Worm (Caenorhabditis elegans): Measurements from ENCODE around the gene cdo-1.
A peak's percentile ranks its signal among the peaks of the same experiment; 100 is the strongest.

The cdo-1 gene

ce11 chrX:876935-877334 is 13.6 kb upstream of the cdo-1 start, which contains the start of gene ZC13.1:
Gene ZC13.1, plus strand, starts transcription at chrX:877239.
- no peak for TF ChIP-seq ceh-16 (tag; optimal IDR thresholded peaks at IDR 0.05)
- TF ChIP-seq nhr-237 (tag; optimal IDR thresholded peaks at IDR 0.05) = no peak
- TF ChIP-seq snpc-4 (tag; optimal IDR thresholded peaks at IDR 0.05) = peak; percentile 45
- TF ChIP-seq tbx-2 (tag; optimal IDR thresholded peaks at IDR 0.05) = no peak
- TF ChIP-seq nfya-1 (tag; optimal IDR thresholded peaks at IDR 0.05; ENCODE audit: insufficient read depth) = peak; percentile 73
- no peak for TF ChIP-seq ceh-9 (tag; optimal IDR thresholded peaks at IDR 0.05)
- TF ChIP-seq fkh-2 (tag; optimal IDR thresholded peaks at IDR 0.05) = no peak
- peak; percentile 93 for TF ChIP-seq nhr-25 (tag; optimal IDR thresholded peaks at IDR 0.05)
- TF ChIP-seq ztf-4 (tag; optimal IDR thresholded peaks at IDR 0.05) = no peak
- TF ChIP-seq nhr-67 (tag; optimal IDR thresholded peaks at IDR 0.05) = no peak
- peak; percentile 34 for TF ChIP-seq jun-1 (tag; optimal IDR thresholded peaks at IDR 0.05)
- TF ChIP-seq elt-1 (tag; optimal IDR thresholded peaks at IDR 0.05) = peak; percentile 44
- no peak for TF ChIP-seq unc-62 (GFP tag; optimal IDR thresholded peaks at IDR 0.05)
- no peak for TF ChIP-seq egl-27 (tag; optimal IDR thresholded peaks at IDR 0.05)
- no peak for TF ChIP-seq R02D3.7 (tag; optimal IDR thresholded peaks at IDR 0.05)
- peak; percentile 51 for TF ChIP-seq elt-2 (tag; optimal IDR thresholded peaks at IDR 0.05)
- peak; percentile 34 for TF ChIP-seq pqm-1 (tag; optimal IDR thresholded peaks at IDR 0.05)
- TF ChIP-seq unc-39 (tag; optimal IDR thresholded peaks at IDR 0.05) = no peak
- peak; percentile 87 for TF ChIP-seq lin-39 (tag; optimal IDR thresholded peaks at IDR 0.05)
- TF ChIP-seq pha-4 (tag; optimal IDR thresholded peaks at IDR 0.05) = peak; percentile 91
- peak; percentile 76 for TF ChIP-seq nhr-23 (tag; optimal IDR thresholded peaks at IDR 0.05)
- TF ChIP-seq nhr-43 (tag; optimal IDR thresholded peaks at IDR 0.05; ENCODE audit: poor library complexity, severe bottlenecking) = no peak
- peak; percentile 65 for TF ChIP-seq skn-1 (tag; optimal IDR thresholded peaks at IDR 0.05)
- TF ChIP-seq elt-3 (tag; optimal IDR thresholded peaks at IDR 0.05) = no peak
- no peak for TF ChIP-seq ceh-82 (tag; optimal IDR thresholded peaks at IDR 0.05)
- TF ChIP-seq egl-5 (tag; optimal IDR thresholded peaks at IDR 0.05) = peak; percentile 63
- TF ChIP-seq aly-2 (tag; optimal IDR thresholded peaks at IDR 0.05) = no peak
- TF ChIP-seq nhr-77 (tag; optimal IDR thresholded peaks at IDR 0.05) = no peak
- TF ChIP-seq daf-12 (tag; optimal IDR thresholded peaks at IDR 0.05) = no peak
- TF ChIP-seq mml-1 (tag; optimal IDR thresholded peaks at IDR 0.05) = no peak
- TF ChIP-seq lin-15B (tag; optimal IDR thresholded peaks at IDR 0.05) = peak; percentile 85
- TF ChIP-seq ZK546.5 (tag; optimal IDR thresholded peaks at IDR 0.05) = no peak
- peak; percentile 70 for TF ChIP-seq hmg-11 (tag; optimal IDR thresholded peaks at IDR 0.05)
- no peak for TF ChIP-seq fos-1 (tag; optimal IDR thresholded peaks at IDR 0.05)

DNA sequence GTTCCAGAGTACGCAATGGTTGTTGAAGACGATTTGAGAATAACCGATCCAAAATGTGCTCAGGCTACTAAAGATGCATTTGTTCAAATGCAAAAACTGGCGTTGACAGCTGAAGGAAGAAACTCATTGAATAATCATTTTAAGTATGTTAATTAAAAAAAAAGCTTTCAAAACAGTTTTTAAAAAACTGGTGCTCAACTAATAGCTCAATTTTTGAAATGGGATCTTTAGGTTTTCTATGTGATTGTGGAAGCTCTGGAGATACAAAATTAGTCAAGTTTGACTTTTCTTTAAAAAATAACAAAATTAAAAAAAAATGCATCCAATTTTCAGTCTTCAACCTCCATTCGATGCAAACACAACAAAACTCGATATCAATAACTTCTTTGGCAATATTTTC is 10.3 kb upstream of the cdo-1 start:
- TF ChIP-seq lin-39 (tag; optimal IDR thresholded peaks at IDR 0.05) (no peak), nhr-25 (tag; optimal IDR thresholded peaks at IDR 0.05) (no peak), hmg-11 (tag; optimal IDR thresholded peaks at IDR 0.05) (no peak), jun-1 (tag; optimal IDR thresholded peaks at IDR 0.05) (no peak), sea-2 (GFP tag; optimal IDR thresholded peaks at IDR 0.05) (no peak), eor-1 (tag; optimal IDR thresholded peaks at IDR 0.05) (no peak), nhr-12 (tag; optimal IDR thresholded peaks at IDR 0.05) (no peak), nhr-28 (tag; optimal IDR thresholded peaks at IDR 0.05) (no peak), elt-1 (tag; optimal IDR thresholded peaks at IDR 0.05) (no peak), nhr-23 (tag; optimal IDR thresholded peaks at IDR 0.05) (no peak), pqm-1 (tag; optimal IDR thresholded peaks at IDR 0.05) (no peak), ceh-9 (tag; optimal IDR thresholded peaks at IDR 0.05) (no peak), ztf-4 (tag; optimal IDR thresholded peaks at IDR 0.05) (no peak), nhr-67 (tag; optimal IDR thresholded peaks at IDR 0.05) (no peak), nhr-43 (tag; optimal IDR thresholded peaks at IDR 0.05; ENCODE audit: poor library complexity, severe bottlenecking) (no peak), ama-1 (optimal IDR thresholded peaks at IDR 0.05) (no peak), mml-1 (tag; optimal IDR thresholded peaks at IDR 0.05) (no peak), fkh-2 (tag; optimal IDR thresholded peaks at IDR 0.05) (no peak), fos-1 (tag; optimal IDR thresholded peaks at IDR 0.05) (no peak), unc-39 (tag; optimal IDR thresholded peaks at IDR 0.05) (no peak)

ce11 chrX:871957-872715 is 8.8 kb upstream of the cdo-1 start, which contains the start of gene F56F10.1:
Gene F56F10.1, plus strand, starts transcription at chrX:872603.
- no peak for TF ChIP-seq ceh-28 (tag; optimal IDR thresholded peaks at IDR 0.05)
- peak; percentile 47 for TF ChIP-seq skn-1 (tag; optimal IDR thresholded peaks at IDR 0.05)
- no peak for TF ChIP-seq R02D3.7 (tag; optimal IDR thresholded peaks at IDR 0.05)
- no peak for TF ChIP-seq zag-1 (tag; optimal IDR thresholded peaks at IDR 0.05)
- TF ChIP-seq nhr-77 (tag; optimal IDR thresholded peaks at IDR 0.05) = no peak
- TF ChIP-seq snpc-4 (tag; optimal IDR thresholded peaks at IDR 0.05) = peak; percentile 53
- TF ChIP-seq elt-2 (tag; optimal IDR thresholded peaks at IDR 0.05) = peak; percentile 44
